Worm (Caenorhabditis elegans) whole organism, L3 larva: ENCODE measurements around the gene nhr-71.

ENCODE experiments used
- ama-1 ChIP-seq: fragments of 150-350 bp; optimal IDR thresholded peaks from 2 replicates; lab custom pipeline; 2018
- egl-27 ChIP-seq: sonication (generic microtip); optimal IDR thresholded peaks from 4 replicates; lab custom pipeline; 2017; ENCODE audit warnings: missing biosample characterization, missing genetic modification reagents, missing genetic modification characterization
- lin-15B ChIP-seq: fragments of 150-350 bp; optimal IDR thresholded peaks from 2 replicates; lab custom pipeline; 2014; ENCODE audit warnings: missing biosample characterization, missing genetic modification characterization
- pha-4 ChIP-seq: fragments of 150-350 bp; optimal IDR thresholded peaks from 2 replicates; lab custom pipeline; 2014; ENCODE audit warnings: missing biosample characterization, missing genetic modification reagents, missing genetic modification characterization
- pqm-1 ChIP-seq: fragments of 150-350 bp; optimal IDR thresholded peaks from 2 replicates; lab custom pipeline; 2017; ENCODE audit warnings: missing biosample characterization, missing genetic modification characterization, inconsistent platforms
- unc-39 ChIP-seq: sonication (generic microtip); optimal IDR thresholded peaks from 4 replicates; lab custom pipeline; 2017; ENCODE audit warnings: missing biosample characterization, missing genetic modification characterization

ce11 chrX:13728991-13729390 lies 18.1 kb upstream of the nhr-71 start:
- TF ChIP-seq pha-4 (tag; lab: Kevin White, UChicago), result no peak
- no peak for TF ChIP-seq lin-15B (tag; lab: Kevin White, UChicago)
- TF ChIP-seq unc-39 (tag; lab: Kevin White, UChicago), result no peak
- no peak for TF ChIP-seq ama-1 (lab: Kevin White, UChicago)
- no peak for TF ChIP-seq pqm-1 (tag; lab: Kevin White, UChicago)
- TF ChIP-seq egl-27 (tag; lab: Kevin White, UChicago), result no peak
